Fruit fly (Drosophila melanogaster) whole organism, embryonic: ENCODE results near the gene Kah.
A peak's percentile ranks its signal among the peaks of the same experiment; 100 is the strongest.

Experiments used
- Antp ChIP-seq: fragments of 200-800 bp; sonication (Bioruptor generic); optimal IDR thresholded peaks from 3 replicates; lab custom pipeline; 2016; ENCODE audit warnings: missing biosample characterization, missing genetic modification characterization
- Awh ChIP-seq: fragments of 200-800 bp; sonication (Bioruptor generic); IDR thresholded peaks from 2 replicates; pipeline ENCODE4, ENCODE4 v1.3.6; 2022; ENCODE audit warnings: missing biosample characterization, missing genetic modification characterization
- BtbVII ChIP-seq: fragments of 200-800 bp; sonication (Bioruptor generic); optimal IDR thresholded peaks from 3 replicates; lab custom pipeline; 2017; ENCODE audit warnings: missing biosample characterization, mild to moderate bottlenecking, missing genetic modification characterization
- C15 ChIP-seq: fragments of 200-800 bp; sonication (Bioruptor generic); IDR thresholded peaks from 3 replicates; pipeline ENCODE4 v1.3.6; 2022; ENCODE audit warnings: missing biosample characterization, missing genetic modification characterization
- CG10274 ChIP-seq: fragments of 200-800 bp; sonication (Bioruptor generic); optimal IDR thresholded peaks from 3 replicates; lab custom pipeline; 2017; ENCODE audit warnings: missing biosample characterization, mild to moderate bottlenecking, missing genetic modification characterization
- CG11085 ChIP-seq: fragments of 200-800 bp; sonication (Bioruptor generic); IDR thresholded peaks from 2 replicates; pipeline ENCODE4 v1.3.6; 2022; ENCODE audit warnings: missing biosample characterization, missing genetic modification characterization
- CG11723 ChIP-seq: fragments of 200-800 bp; sonication (Bioruptor generic); optimal IDR thresholded peaks from 2 replicates; lab custom pipeline; 2017; ENCODE audit warnings: missing biosample characterization, mild to moderate bottlenecking, missing genetic modification characterization
- CG12391 ChIP-seq: fragments of 200-800 bp; sonication (Bioruptor generic); optimal IDR thresholded peaks from 3 replicates; lab custom pipeline; 2018; ENCODE audit warnings: missing biosample characterization, mild to moderate bottlenecking, missing genetic modification characterization, moderate library complexity
- CG13287 ChIP-seq: fragments of 200-800 bp; sonication (Bioruptor generic); IDR thresholded peaks from 2 replicates; pipeline ENCODE4 v1.3.6; 2022; ENCODE audit warnings: missing biosample characterization, missing genetic modification characterization; ENCODE audit not compliant: partially characterized antibody
- CG16863 ChIP-seq: fragments of 200-800 bp; sonication (Bioruptor generic); optimal IDR thresholded peaks from 3 replicates; lab custom pipeline; 2016; ENCODE audit warnings: missing biosample characterization, missing genetic modification characterization
- CG2678 ChIP-seq: fragments of 200-800 bp; sonication (Bioruptor generic); optimal IDR thresholded peaks from 3 replicates; lab custom pipeline; 2019; ENCODE audit warnings: missing biosample characterization, mild to moderate bottlenecking, missing genetic modification characterization, moderate library complexity
- CG2875 ChIP-seq: fragments of 200-800 bp; sonication (Bioruptor generic); optimal IDR thresholded peaks from 2 replicates; lab custom pipeline; 2017; ENCODE audit warnings: missing biosample characterization, mild to moderate bottlenecking, missing genetic modification characterization, missing genetic modification reagents
- CG33213 ChIP-seq: fragments of 200-800 bp; sonication (Bioruptor generic); optimal IDR thresholded peaks from 3 replicates; lab custom pipeline; 2016; ENCODE audit warnings: missing biosample characterization, missing genetic modification characterization
- CG34224 ChIP-seq: fragments of 200-800 bp; sonication (Bioruptor generic); IDR thresholded peaks from 3 replicates; pipeline ENCODE4 v1.3.6; 2022; ENCODE audit warnings: missing biosample characterization, missing genetic modification characterization; ENCODE audit not compliant: partially characterized antibody
- CG3726 ChIP-seq: fragments of 200-800 bp; sonication (Bioruptor generic); IDR thresholded peaks from 3 replicates; pipeline ENCODE4, ENCODE4 v1.3.6; 2022; ENCODE audit warnings: missing biosample characterization, missing genetic modification characterization
- CG4282 ChIP-seq: fragments of 200-800 bp; sonication (Bioruptor generic); optimal IDR thresholded peaks from 2 replicates; lab custom pipeline; 2016; ENCODE audit warnings: missing biosample characterization, missing genetic modification characterization
- CG4360 ChIP-seq: fragments of 200-800 bp; sonication (Bioruptor generic); IDR thresholded peaks from 2 replicates; pipeline ENCODE4 v1.3.6; 2022; ENCODE audit warnings: missing biosample characterization, missing genetic modification characterization
- CG4617 ChIP-seq: fragments of 200-800 bp; sonication (Bioruptor generic); optimal IDR thresholded peaks from 3 replicates; lab custom pipeline; 2016; ENCODE audit warnings: missing biosample characterization, missing genetic modification characterization, borderline replicate concordance
- CG6175 ChIP-seq: fragments of 200-800 bp; sonication (Bioruptor generic); IDR thresholded peaks from 3 replicates; pipeline ENCODE4 v1.3.6; 2022; ENCODE audit warnings: missing biosample characterization, missing genetic modification characterization
- CG7786 ChIP-seq: fragments of 200-800 bp; sonication (Bioruptor generic); optimal IDR thresholded peaks from 2 replicates; lab custom pipeline; 2016; ENCODE audit warnings: missing biosample characterization, missing genetic modification characterization
- D19B ChIP-seq: fragments of 200-800 bp; sonication (Bioruptor generic); optimal IDR thresholded peaks from 2 replicates; lab custom pipeline; 2017; ENCODE audit warnings: missing biosample characterization, mild to moderate bottlenecking, missing genetic modification characterization
- H15 ChIP-seq: fragments of 200-800 bp; sonication (Bioruptor generic); IDR thresholded peaks from 3 replicates; pipeline ENCODE4 v1.3.6; 2022; ENCODE audit warnings: missing biosample characterization, missing genetic modification characterization
- HLHmδ ChIP-seq: fragments of 200-800 bp; sonication (Bioruptor generic); optimal IDR thresholded peaks from 2 replicates; lab custom pipeline; 2018; ENCODE audit warnings: missing biosample characterization, mild to moderate bottlenecking, missing genetic modification characterization, moderate library complexity
- HmgD ChIP-seq: fragments of 200-800 bp; sonication (Bioruptor generic); optimal IDR thresholded peaks from 3 replicates; lab custom pipeline; 2016; ENCODE audit warnings: missing biosample characterization, missing genetic modification characterization
- Hr39 ChIP-seq: fragments of >200 bp; optimal IDR thresholded peaks from 2 replicates; lab custom pipeline; 2017
- NC2β ChIP-seq: fragments of 200-800 bp; sonication (Bioruptor generic); optimal IDR thresholded peaks from 2 replicates; lab custom pipeline; 2016; ENCODE audit warnings: missing biosample characterization, missing genetic modification characterization
- Nf-YA ChIP-seq: fragments of 200-800 bp; sonication (Bioruptor generic); IDR thresholded peaks from 2 replicates; pipeline ENCODE4 v1.3.6; 2022; ENCODE audit warnings: missing biosample characterization, missing genetic modification characterization
- Nf-YC ChIP-seq: fragments of 200-800 bp; optimal IDR thresholded peaks from 3 replicates; lab custom pipeline; 2019; ENCODE audit warnings: missing biosample characterization, mild to moderate bottlenecking, missing genetic modification characterization, moderate library complexity
- Spps ChIP-seq: fragments of 200-800 bp; sonication (Bioruptor generic); optimal IDR thresholded peaks from 2 replicates; lab custom pipeline; 2018; ENCODE audit warnings: missing biosample characterization, mild to moderate bottlenecking, missing genetic modification characterization
- Xrp1 ChIP-seq: fragments of 200-800 bp; sonication (Bioruptor generic); IDR thresholded peaks from 2 replicates; pipeline ENCODE4 v1.3.6; 2022; ENCODE audit warnings: missing biosample characterization, missing genetic modification characterization
- YL-1 ChIP-seq: fragments of 200-800 bp; sonication (Bioruptor generic); optimal IDR thresholded peaks from 3 replicates; lab custom pipeline; 2017; ENCODE audit warnings: missing biosample characterization, mild to moderate bottlenecking, missing genetic modification characterization
- ac ChIP-seq: fragments of 200-800 bp; sonication (Bioruptor generic); optimal IDR thresholded peaks from 3 replicates; lab custom pipeline; 2017; ENCODE audit warnings: missing biosample characterization, mild to moderate bottlenecking, missing genetic modification characterization
- aop ChIP-seq: fragments of 200-800 bp; sonication (Bioruptor generic); IDR thresholded peaks from 2 replicates; pipeline ENCODE4 v1.3.6; 2022; ENCODE audit warnings: missing biosample characterization, missing genetic modification characterization
- ase ChIP-seq: fragments of 200-800 bp; sonication (Bioruptor generic); IDR thresholded peaks from 3 replicates; pipeline ENCODE4 v1.3.6; 2022; ENCODE audit warnings: missing biosample characterization, missing genetic modification characterization
- ato ChIP-seq: fragments of 200-800 bp; sonication (Bioruptor generic); IDR thresholded peaks from 2 replicates; pipeline ENCODE4 v1.3.6; 2022; ENCODE audit warnings: missing biosample characterization, missing genetic modification characterization; ENCODE audit not compliant: partially characterized antibody
- az2 ChIP-seq: fragments of 200-800 bp; sonication (Bioruptor generic); optimal IDR thresholded peaks from 3 replicates; lab custom pipeline; 2016; ENCODE audit warnings: missing biosample characterization, missing genetic modification characterization
- bbx ChIP-seq: fragments of 200-800 bp; sonication (Bioruptor generic); IDR thresholded peaks from 2 replicates; pipeline ENCODE4 v1.3.6; 2022; ENCODE audit warnings: missing biosample characterization, missing genetic modification characterization; ENCODE audit not compliant: partially characterized antibody
- disco-r ChIP-seq: fragments of 200-800 bp; sonication (Bioruptor generic); optimal IDR thresholded peaks from 2 replicates; lab custom pipeline; 2016; ENCODE audit warnings: missing biosample characterization, missing genetic modification characterization
- dmrt11E ChIP-seq: fragments of 200-800 bp; sonication (Bioruptor generic); optimal IDR thresholded peaks from 3 replicates; lab custom pipeline; 2018; ENCODE audit warnings: missing biosample characterization, mild to moderate bottlenecking, missing genetic modification characterization, moderate library complexity
- grn ChIP-seq: fragments of 200-800 bp; sonication (Bioruptor generic); optimal IDR thresholded peaks from 3 replicates; lab custom pipeline; 2017; ENCODE audit warnings: missing biosample characterization, missing genetic modification characterization
- kay ChIP-seq: fragments of 200-800 bp; sonication (Bioruptor generic); optimal IDR thresholded peaks from 2 replicates; lab custom pipeline; 2016; ENCODE audit warnings: missing biosample characterization, missing genetic modification characterization
- pb ChIP-seq: fragments of 200-800 bp; sonication (Bioruptor generic); optimal IDR thresholded peaks from 3 replicates; lab custom pipeline; 2016; ENCODE audit warnings: missing biosample characterization, missing genetic modification characterization
- prd ChIP-seq, 3 experiments: fragments of >200 bp in 2 of 3; fragments of 200-800 bp in 1 of 3; sonication (Bioruptor generic) in 1 of 3; optimal IDR thresholded peaks in 2 of 3; IDR thresholded peaks in 1 of 3; 2 replicates in 2 of 3; 3 replicates in 1 of 3; pipeline versions ENCODE4 v1.3.6 to Lab custom; 2017 to 2022; ENCODE audit warnings: missing biosample characterization in 1 of 3, missing genetic modification characterization in 1 of 3
- pros ChIP-seq: fragments of 200-800 bp; sonication (Bioruptor generic); optimal IDR thresholded peaks from 3 replicates; lab custom pipeline; 2019; ENCODE audit warnings: missing biosample characterization, mild to moderate bottlenecking, missing genetic modification characterization, moderate library complexity
- repo ChIP-seq: fragments of 200-800 bp; sonication (Bioruptor generic); optimal IDR thresholded peaks from 2 replicates; lab custom pipeline; 2016; ENCODE audit warnings: missing biosample characterization, missing genetic modification characterization
- rib ChIP-seq: fragments of 200-800 bp; sonication (Bioruptor generic); IDR thresholded peaks from 2 replicates; pipeline ENCODE4 v1.3.6; 2022; ENCODE audit warnings: missing biosample characterization, missing genetic modification characterization
- salm ChIP-seq: fragments of 200-800 bp; sonication (Bioruptor generic); optimal IDR thresholded peaks from 2 replicates; lab custom pipeline; 2018; ENCODE audit warnings: missing biosample characterization, mild to moderate bottlenecking, missing genetic modification characterization
- sc ChIP-seq, 3 experiments: fragments of >200 bp in 2 of 3; fragments of 200-800 bp in 1 of 3; sonication (Bioruptor generic) in 1 of 3; optimal IDR thresholded peaks; 2 replicates in 2 of 3; 3 replicates in 1 of 3; lab custom pipeline; 2017; ENCODE audit warnings: mild to moderate bottlenecking in 1 of 3, missing biosample characterization in 1 of 3, missing genetic modification characterization in 1 of 3, missing genetic modification reagents in 1 of 3
- vvl ChIP-seq: fragments of 200-800 bp; sonication (Bioruptor generic); IDR thresholded peaks from 2 replicates; pipeline ENCODE4 v1.3.6; 2022; ENCODE audit warnings: missing biosample characterization, missing genetic modification characterization
- zfh1 ChIP-seq: fragments of 200-800 bp; sonication (Bioruptor generic); IDR thresholded peaks from 3 replicates; pipeline ENCODE4 v1.3.6; 2022; ENCODE audit warnings: missing biosample characterization, missing genetic modification characterization

Kah gene

DNA sequence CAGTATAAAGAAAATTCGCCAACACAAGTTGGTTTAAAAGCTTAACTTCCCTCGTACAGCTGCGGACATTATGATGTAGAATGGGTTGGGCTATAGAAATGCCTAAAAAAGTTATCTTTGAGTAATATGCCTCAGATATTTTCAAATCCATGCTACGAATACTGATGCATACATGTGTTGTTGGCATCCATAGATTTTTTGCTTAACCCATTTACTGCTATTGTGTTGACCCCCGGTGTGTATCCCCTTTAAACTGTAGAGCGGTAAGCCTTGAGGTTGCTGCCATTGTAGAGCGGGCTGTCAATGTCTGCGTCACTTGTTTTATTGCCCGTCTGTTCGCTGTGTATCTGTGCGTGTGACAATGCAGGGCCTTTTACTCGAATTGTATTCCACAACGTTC, 36.1 kb downstream of the Kah start (continued):
- TF ChIP-seq CG11085 (GFP tag; lab: Robert Waterston, UW) (0 out of 2 replicates have a peak, but pooled peaks have one; percentile 50), NC2β (GFP tag; lab: Kevin White, UChicago) (peak; percentile 32), HLHmδ (GFP tag; lab: Kevin White, UChicago) (no peak), ac (GFP tag; lab: Kevin White, UChicago) (no peak), disco-r (GFP tag; lab: Kevin White, UChicago) (peak; percentile 11), bbx (GFP tag; lab: Robert Waterston, UW) (no peak), Spps (tag; lab: Kevin White, UChicago) (no peak), aop (GFP tag; lab: Robert Waterston, UW) (0 out of 2 replicates have a peak, but pooled peaks have one; percentile 4), CG12391 (tag; lab: Kevin White, UChicago) (peak; percentile 68), H15 (GFP tag; lab: Robert Waterston, UW) (peak; percentile 73; the same call in 2 of the 3 replicates), CG4360 (GFP tag; lab: Robert Waterston, UW) (peak; percentile 50; the same call in 1 of the 2 replicates), kay (GFP tag; lab: Kevin White, UChicago) (no peak), Awh (peak; percentile 79), dmrt11E (tag; lab: Kevin White, UChicago) (peak; percentile 30), ato (no peak), CG2678 (tag; lab: Kevin White, UChicago) (peak; percentile 81), CG6175 (GFP tag; lab: Robert Waterston, UW) (no peak; the same call in 2 of the 3 replicates), Nf-YC (tag; lab: Kevin White, UChicago) (peak; percentile 11), CG4282 (GFP tag; lab: Kevin White, UChicago) (peak; percentile 32), CG2875 (GFP tag; lab: Kevin White, UChicago) (peak; percentile 33), CG7786 (GFP tag; lab: Kevin White, UChicago) (peak; percentile 52), repo (GFP tag; lab: Kevin White, UChicago) (peak; percentile 53), az2 (GFP tag; lab: Kevin White, UChicago) (peak; percentile 64), CG10274 (GFP tag; lab: Kevin White, UChicago) (peak; percentile 45), Xrp1 (GFP tag; lab: Robert Waterston, UW) (peak; percentile 73), Antp (peak; percentile 82), D19B (GFP tag; lab: Kevin White, UChicago) (no peak), Nf-YA (GFP tag; lab: Robert Waterston, UW) (peak; percentile 61), CG3726 (GFP tag; lab: Robert Waterston, UW) (peak; percentile 58; the same call in 1 of the 3 replicates), grn (GFP tag; lab: Kevin White, UChicago) (no peak), sc (optimal IDR thresholded peaks at IDR 0.05; lab: Kevin White, UChicago) (no peak), sc (GFP tag; optimal IDR thresholded peaks at IDR 0.05; lab: Kevin White, UChicago) (no peak), vvl (GFP tag; lab: Robert Waterston, UW) (peak; percentile 88), C15 (GFP tag; lab: Robert Waterston, UW) (0 out of 3 replicates have a peak, but pooled peaks have one; percentile 27), CG34224 (GFP tag; lab: Robert Waterston, UW) (no peak), rib (GFP tag; lab: Robert Waterston, UW) (peak; percentile 58; the same call in 1 of the 2 replicates), zfh1 (GFP tag; lab: Robert Waterston, UW) (peak; percentile 72), pb (GFP tag; lab: Kevin White, UChicago) (peak; percentile 62), Hr39 (lab: Kevin White, UChicago) (no peak), salm (tag; lab: Kevin White, UChicago) (peak; percentile 61), ase (GFP tag; lab: Robert Waterston, UW) (peak; percentile 63; the same call in 2 of the 3 replicates), CG11723 (GFP tag; lab: Kevin White, UChicago) (peak; percentile 41), CG33213 (GFP tag; lab: Kevin White, UChicago) (peak; percentile 46), pros (GFP tag; lab: Kevin White, UChicago) (no peak), CG4617 (GFP tag; lab: Kevin White, UChicago) (peak; percentile 20), HmgD (GFP tag; lab: Kevin White, UChicago) (peak; percentile 45), BtbVII (GFP tag; lab: Kevin White, UChicago) (peak; percentile 66), CG13287 (GFP tag; lab: Robert Waterston, UW) (no peak), YL-1 (no peak), CG16863 (GFP tag; lab: Kevin White, UChicago) (peak; percentile 60), prd (optimal IDR thresholded peaks at IDR 0.05; lab: Kevin White, UChicago) (no peak), prd (GFP tag; IDR thresholded peaks at IDR 0.05; lab: Robert Waterston, UW) (peak; percentile 81)
